Fruit fly (Drosophila melanogaster) whole organism, embryonic: Measurements from ENCODE around the gene eIF3d1.

Source experiments
- Aef1 ChIP-seq: fragments of 200-800 bp; sonication (Bioruptor generic); IDR thresholded peaks from 3 replicates; pipeline ENCODE4 v1.3.6; 2022; ENCODE audit warnings: missing biosample characterization, missing genetic modification characterization
- Antp ChIP-seq: fragments of 200-800 bp; sonication (Bioruptor generic); optimal IDR thresholded peaks from 3 replicates; lab custom pipeline; 2016; ENCODE audit warnings: missing biosample characterization, missing genetic modification characterization
- Atf3 ChIP-seq: fragments of 200-800 bp; sonication (Bioruptor generic); optimal IDR thresholded peaks from 3 replicates; lab custom pipeline; 2016; ENCODE audit warnings: missing biosample characterization, missing genetic modification characterization
- B-H2 ChIP-seq: fragments of 200-800 bp; sonication (Bioruptor generic); optimal IDR thresholded peaks from 2 replicates; lab custom pipeline; 2018; ENCODE audit warnings: missing biosample characterization, mild to moderate bottlenecking, missing genetic modification characterization
- CG11723 ChIP-seq: fragments of 200-800 bp; sonication (Bioruptor generic); optimal IDR thresholded peaks from 2 replicates; lab custom pipeline; 2017; ENCODE audit warnings: missing biosample characterization, mild to moderate bottlenecking, missing genetic modification characterization
- CG12744 ChIP-seq: fragments of 200-800 bp; sonication (Bioruptor generic); optimal IDR thresholded peaks from 2 replicates; lab custom pipeline; 2016; ENCODE audit warnings: missing biosample characterization, missing genetic modification characterization
- CG13123 ChIP-seq: fragments of 200-800 bp; sonication (Bioruptor generic); optimal IDR thresholded peaks from 2 replicates; lab custom pipeline; 2016; ENCODE audit warnings: missing biosample characterization, missing genetic modification characterization
- CG15073 ChIP-seq: fragments of 200-800 bp; sonication (Bioruptor generic); optimal IDR thresholded peaks from 2 replicates; lab custom pipeline; 2016; ENCODE audit warnings: missing biosample characterization, missing genetic modification characterization
- CG16815 ChIP-seq: fragments of 200-800 bp; sonication (Bioruptor generic); optimal IDR thresholded peaks from 3 replicates; lab custom pipeline; 2017; ENCODE audit warnings: missing biosample characterization, mild to moderate bottlenecking, missing genetic modification characterization
- CG18011 ChIP-seq: fragments of 200-800 bp; sonication (Bioruptor generic); optimal IDR thresholded peaks from 2 replicates; lab custom pipeline; 2017; ENCODE audit warnings: missing biosample characterization, missing genetic modification characterization, mild to moderate bottlenecking, moderate library complexity, missing genotype
- CG31224 ChIP-seq: fragments of 200-800 bp; sonication (Bioruptor generic); IDR thresholded peaks from 2 replicates; pipeline ENCODE4 v1.3.6; 2022; ENCODE audit warnings: missing biosample characterization, missing genetic modification characterization
- CG34376 ChIP-seq: fragments of 200-800 bp; sonication (Bioruptor generic); optimal IDR thresholded peaks from 2 replicates; lab custom pipeline; 2018; ENCODE audit warnings: missing biosample characterization, mild to moderate bottlenecking, missing genetic modification characterization
- CG6254 ChIP-seq: fragments of 200-800 bp; sonication (Bioruptor generic); optimal IDR thresholded peaks from 3 replicates; lab custom pipeline; 2017; ENCODE audit warnings: mild to moderate bottlenecking, missing biosample characterization, missing genetic modification reagents, missing genetic modification characterization
- CG6272 ChIP-seq: fragments of 200-800 bp; sonication (Bioruptor generic); IDR thresholded peaks from 2 replicates; pipeline ENCODE4 v1.3.6; 2022; ENCODE audit warnings: missing biosample characterization, missing genetic modification characterization
- CG7928 ChIP-seq: fragments of 200-800 bp; sonication (Bioruptor generic); optimal IDR thresholded peaks from 2 replicates; lab custom pipeline; 2017; ENCODE audit warnings: missing biosample characterization, mild to moderate bottlenecking, missing genetic modification characterization
- CG8089 ChIP-seq: fragments of 200-800 bp; sonication (Bioruptor generic); optimal IDR thresholded peaks from 3 replicates; lab custom pipeline; 2016; ENCODE audit warnings: missing biosample characterization, missing genetic modification characterization
- Kr ChIP-seq: fragments of 200-800 bp; sonication (Bioruptor generic); optimal IDR thresholded peaks from 2 replicates; lab custom pipeline; 2017; ENCODE audit warnings: missing biosample characterization, mild to moderate bottlenecking, missing genetic modification characterization
- Nf-YC ChIP-seq: fragments of 200-800 bp; optimal IDR thresholded peaks from 3 replicates; lab custom pipeline; 2019; ENCODE audit warnings: missing biosample characterization, mild to moderate bottlenecking, missing genetic modification characterization, moderate library complexity
- Optix ChIP-seq: fragments of 200-800 bp; sonication (Bioruptor generic); IDR thresholded peaks from 3 replicates; pipeline ENCODE4 v1.3.6; 2022; ENCODE audit warnings: missing biosample characterization, missing genetic modification characterization
- PHDP ChIP-seq: fragments of 200-800 bp; sonication (Bioruptor generic); optimal IDR thresholded peaks from 3 replicates; lab custom pipeline; 2018; ENCODE audit warnings: missing biosample characterization, mild to moderate bottlenecking, missing genetic modification characterization, moderate library complexity
- Rx ChIP-seq: fragments of 200-800 bp; sonication (Bioruptor generic); IDR thresholded peaks from 2 replicates; pipeline ENCODE4 v1.3.6; 2022; ENCODE audit warnings: missing biosample characterization, missing genetic modification characterization
- Xrp1 ChIP-seq: fragments of 200-800 bp; sonication (Bioruptor generic); IDR thresholded peaks from 2 replicates; pipeline ENCODE4 v1.3.6; 2022; ENCODE audit warnings: missing biosample characterization, missing genetic modification characterization
- aop ChIP-seq: fragments of 200-800 bp; sonication (Bioruptor generic); IDR thresholded peaks from 2 replicates; pipeline ENCODE4 v1.3.6; 2022; ENCODE audit warnings: missing biosample characterization, missing genetic modification characterization
- ap ChIP-seq: fragments of 200-800 bp; sonication (Bioruptor generic); IDR thresholded peaks from 2 replicates; pipeline ENCODE4 v1.3.6; 2022; ENCODE audit warnings: missing biosample characterization, missing genetic modification characterization
- bsh ChIP-seq, 2 experiments: fragments of 200-800 bp; sonication (Bioruptor generic); optimal IDR thresholded peaks; 2 replicates each; lab custom pipeline; 2017 to 2018; ENCODE audit warnings: mild to moderate bottlenecking in 2 of 2, missing biosample characterization in 2 of 2, missing genetic modification characterization in 2 of 2, moderate library complexity in 1 of 2
- chn ChIP-seq: fragments of 200-800 bp; sonication (Bioruptor generic); optimal IDR thresholded peaks from 2 replicates; lab custom pipeline; 2016; ENCODE audit warnings: missing biosample characterization, missing genetic modification characterization
- crp ChIP-seq, 2 experiments: fragments of 200-800 bp; sonication (Bioruptor generic); optimal IDR thresholded peaks; 2 replicates in 1 of 2; 3 replicates in 1 of 2; lab custom pipeline; 2017; ENCODE audit warnings: missing biosample characterization in 2 of 2, missing genetic modification characterization in 2 of 2, mild to moderate bottlenecking in 1 of 2, moderate library complexity in 1 of 2
- dm ChIP-seq: fragments of 200-800 bp; sonication (Bioruptor generic); optimal IDR thresholded peaks from 3 replicates; lab custom pipeline; 2016; ENCODE audit warnings: missing biosample characterization, missing genetic modification characterization
- dysf ChIP-seq: fragments of 200-800 bp; sonication (Bioruptor generic); IDR thresholded peaks from 3 replicates; pipeline ENCODE4 v1.3.6; 2022; ENCODE audit warnings: missing biosample characterization, missing genetic modification characterization
- ewg ChIP-seq: fragments of 200-800 bp; sonication (Bioruptor generic); optimal IDR thresholded peaks from 3 replicates; lab custom pipeline; 2017; ENCODE audit warnings: mild to moderate bottlenecking, missing biosample characterization, missing genetic modification reagents, missing genetic modification characterization
- gcm ChIP-seq: fragments of 200-800 bp; sonication (Bioruptor generic); optimal IDR thresholded peaks from 2 replicates; lab custom pipeline; 2019; ENCODE audit warnings: missing biosample characterization, mild to moderate bottlenecking, missing genetic modification characterization, moderate library complexity
- grn ChIP-seq: fragments of 200-800 bp; sonication (Bioruptor generic); optimal IDR thresholded peaks from 3 replicates; lab custom pipeline; 2017; ENCODE audit warnings: missing biosample characterization, missing genetic modification characterization
- h ChIP-seq: fragments of >200 bp; optimal IDR thresholded peaks from 2 replicates; lab custom pipeline; 2017
- her ChIP-seq: fragments of 200-800 bp; sonication (Bioruptor generic); optimal IDR thresholded peaks from 2 replicates; lab custom pipeline; 2016; ENCODE audit warnings: missing biosample characterization, missing genetic modification characterization
- ind ChIP-seq: fragments of 200-800 bp; sonication (Bioruptor generic); optimal IDR thresholded peaks from 3 replicates; lab custom pipeline; 2016; ENCODE audit warnings: missing biosample characterization, missing genetic modification characterization
- insv ChIP-seq, 2 experiments: fragments of 200-800 bp; sonication (Bioruptor generic); optimal IDR thresholded peaks; 3 replicates each; lab custom pipeline; 2016 to 2018; ENCODE audit warnings: missing biosample characterization in 2 of 2, missing genetic modification characterization in 2 of 2
- lmd ChIP-seq: fragments of 200-800 bp; sonication (Bioruptor generic); IDR thresholded peaks from 2 replicates; pipeline ENCODE4 v1.3.6; 2022; ENCODE audit warnings: missing biosample characterization, missing genetic modification characterization
- lola ChIP-seq, 3 experiments: fragments of >200 bp in 2 of 3; fragments of 200-800 bp in 1 of 3; sonication (Bioruptor generic) in 1 of 3; optimal IDR thresholded peaks; 2 replicates each; lab custom pipeline; 2017 to 2019; ENCODE audit warnings: missing biosample characterization in 3 of 3, missing genetic modification characterization in 3 of 3, mild to moderate bottlenecking in 1 of 3, moderate library complexity in 1 of 3
- oc ChIP-seq: fragments of 200-800 bp; sonication (Bioruptor generic); optimal IDR thresholded peaks from 2 replicates; lab custom pipeline; 2018; ENCODE audit warnings: missing biosample characterization, mild to moderate bottlenecking, missing genetic modification characterization, moderate library complexity
- otp ChIP-seq: fragments of 200-800 bp; sonication (Bioruptor generic); IDR thresholded peaks from 3 replicates; pipeline ENCODE4, ENCODE4 v1.3.6; 2022; ENCODE audit warnings: missing biosample characterization, missing genetic modification characterization
- p53 ChIP-seq: fragments of 200-800 bp; sonication (Bioruptor generic); optimal IDR thresholded peaks from 2 replicates; lab custom pipeline; 2016; ENCODE audit warnings: missing biosample characterization, missing genetic modification characterization
- row ChIP-seq: fragments of 200-800 bp; sonication (Bioruptor generic); IDR thresholded peaks from 3 replicates; pipeline ENCODE4 v1.3.6; 2022; ENCODE audit warnings: missing biosample characterization, missing genetic modification characterization
- seq ChIP-seq: fragments of 200-800 bp; sonication (Bioruptor generic); IDR thresholded peaks from 2 replicates; pipeline ENCODE4 v1.3.6; 2022; ENCODE audit warnings: missing biosample characterization, missing genetic modification characterization
- slou ChIP-seq: fragments of 200-800 bp; sonication (Bioruptor generic); optimal IDR thresholded peaks from 3 replicates; lab custom pipeline; 2016; ENCODE audit warnings: missing biosample characterization, missing genetic modification characterization
- sob ChIP-seq: fragments of 200-800 bp; sonication (Bioruptor generic); IDR thresholded peaks from 2 replicates; pipeline ENCODE4 v1.3.6; 2022; ENCODE audit warnings: missing biosample characterization, missing genetic modification characterization
- tll ChIP-seq, 2 experiments: fragments of 200-800 bp in 1 of 2; fragments of >200 bp in 1 of 2; sonication (Bioruptor generic) in 1 of 2; optimal IDR thresholded peaks; 2 replicates each; lab custom pipeline; 2017 to 2019; ENCODE audit warnings: missing biosample characterization in 2 of 2, missing genetic modification characterization in 2 of 2, mild to moderate bottlenecking in 1 of 2, moderate library complexity in 1 of 2
- tna ChIP-seq: fragments of 200-800 bp; sonication (Bioruptor generic); IDR thresholded peaks from 2 replicates; pipeline ENCODE4 v1.3.6; 2022; ENCODE audit warnings: missing biosample characterization, missing genetic modification characterization; ENCODE audit not compliant: partially characterized antibody
- trh ChIP-seq: fragments of 200-800 bp; sonication (Bioruptor generic); optimal IDR thresholded peaks from 2 replicates; lab custom pipeline; 2016; ENCODE audit warnings: missing biosample characterization, missing genetic modification characterization
- zfh2 ChIP-seq: fragments of 200-800 bp; sonication (Bioruptor generic); optimal IDR thresholded peaks from 2 replicates; lab custom pipeline; 2016; ENCODE audit warnings: missing biosample characterization, missing genetic modification characterization

eIF3d1 gene

dm6 chr3R:23678349-23679193 is 1.3 kb upstream of the eIF3d1 start, which contains the start of gene GILT2 (continued):
- TF ChIP-seq tll (GFP tag; optimal IDR thresholded peaks at IDR 0.05; lab: Kevin White, UChicago) (peak in 1 of 2 experiments; percentile 12), gcm (peak; percentile 96), p53 (GFP tag; lab: Kevin White, UChicago) (no peak), her (no peak), slou (peak; percentile 57), CG31224 (GFP tag; lab: Robert Waterston, UW) (peak; percentile 85), Aef1 (GFP tag; lab: Robert Waterston, UW) (peak; percentile 90), CG8089 (GFP tag; lab: Kevin White, UChicago) (no peak), Kr (GFP tag; lab: Kevin White, UChicago) (no peak), CG11723 (GFP tag; lab: Kevin White, UChicago) (peak; percentile 90), dysf (GFP tag; lab: Robert Waterston, UW) (peak; percentile 95), trh (GFP tag; lab: Kevin White, UChicago) (peak; percentile 84), chn (GFP tag; lab: Kevin White, UChicago) (peak; percentile 62), lola (GFP tag; optimal IDR thresholded peaks at IDR 0.05; lab: Kevin White, UChicago) (peak in 1 of 3 experiments; percentile 88), otp (GFP tag; lab: Robert Waterston, UW) (peak; percentile 89), aop (peak; percentile 55; the same call in 1 of the 2 replicates), CG34376 (GFP tag; lab: Kevin White, UChicago) (peak; percentile 81), CG16815 (peak; percentile 74), Nf-YC (tag; lab: Kevin White, UChicago) (peak; percentile 78), CG7928 (GFP tag; lab: Kevin White, UChicago) (peak; percentile 47), h (no peak), sob (GFP tag; lab: Robert Waterston, UW) (peak; percentile 91), row (peak; percentile 96), bsh (GFP tag; optimal IDR thresholded peaks at IDR 0.05; lab: Kevin White, UChicago) (peak in 1 of 2 experiments; percentile 94), insv (GFP tag; optimal IDR thresholded peaks at IDR 0.05; lab: Kevin White, UChicago) (peak in 1 of 2 experiments; percentile 76), grn (GFP tag; lab: Kevin White, UChicago) (peak; percentile 55), CG6254 (GFP tag; lab: Kevin White, UChicago) (peak; percentile 81), Atf3 (GFP tag; lab: Kevin White, UChicago) (peak; percentile 35), B-H2 (GFP tag; lab: Kevin White, UChicago) (peak; percentile 87), ewg (GFP tag; lab: Kevin White, UChicago) (peak; percentile 83), Xrp1 (GFP tag; lab: Robert Waterston, UW) (peak; percentile 97), crp (GFP tag; optimal IDR thresholded peaks at IDR 0.05; lab: Kevin White, UChicago) (peak in 1 of 2 experiments; percentile 59), Antp (GFP tag; lab: Kevin White, UChicago) (peak; percentile 25), zfh2 (GFP tag; lab: Kevin White, UChicago) (peak; percentile 6), seq (GFP tag; lab: Robert Waterston, UW) (peak; percentile 89), CG18011 (GFP tag; lab: Kevin White, UChicago) (peak; percentile 78), CG12744 (peak; percentile 49), PHDP (tag; lab: Kevin White, UChicago) (peak; percentile 96), ind (peak; percentile 90), CG13123 (GFP tag; lab: Kevin White, UChicago) (peak; percentile 54), oc (tag; lab: Kevin White, UChicago) (peak; percentile 91), dm (peak; percentile 28), tna (GFP tag; lab: Robert Waterston, UW) (no peak), ap (GFP tag; lab: Robert Waterston, UW) (peak; percentile 87), lmd (GFP tag; lab: Robert Waterston, UW) (peak; percentile 95), Rx (GFP tag; lab: Robert Waterston, UW) (peak; percentile 77), CG6272 (GFP tag; lab: Robert Waterston, UW) (peak; percentile 91), Optix (GFP tag; lab: Robert Waterston, UW) (peak; percentile 90), CG15073 (GFP tag; lab: Kevin White, UChicago) (peak; percentile 15)
